Fruit fly (Drosophila melanogaster): Measurements from ENCODE around the gene CG17996.

DNA sequence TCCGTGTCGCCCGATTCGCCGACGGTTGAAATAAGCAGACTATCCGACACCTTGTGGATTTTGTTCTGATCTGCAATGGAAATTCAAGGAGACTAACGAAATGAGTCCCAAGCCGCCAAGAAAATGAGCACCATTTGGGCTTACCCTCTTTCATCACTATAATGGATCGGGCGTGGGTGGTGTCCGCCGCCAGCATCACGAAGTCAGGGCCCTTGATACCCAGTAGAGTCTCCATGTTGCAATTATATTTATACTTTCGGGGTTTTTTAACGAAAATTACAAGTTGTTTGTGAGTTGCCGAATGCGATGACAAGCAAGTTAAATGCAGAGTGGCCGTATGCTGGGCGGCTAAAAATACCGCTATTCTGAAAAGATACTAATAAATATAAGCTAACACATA lies 960 bp upstream of the CG17996 start, which contains the start of gene Prosbeta4:
- no peak for TF ChIP-seq CG34367 (tag; optimal IDR thresholded peaks at IDR 0.05)
- TF ChIP-seq CG14655 (GFP tag; optimal IDR thresholded peaks at IDR 0.05) = no peak
- TF ChIP-seq Snoo (tag; optimal IDR thresholded peaks at IDR 0.05) = no peak
- TF ChIP-seq gl (tag; optimal IDR thresholded peaks at IDR 0.05) = no peak
- no peak for TF ChIP-seq CG17806 (tag; optimal IDR thresholded peaks at IDR 0.05)
- no peak for TF ChIP-seq CG4496 (GFP tag; IDR thresholded peaks at IDR 0.05)
- no peak for TF ChIP-seq Ets98B (GFP tag; IDR thresholded peaks at IDR 0.05)
- TF ChIP-seq EcR (GFP tag; optimal IDR thresholded peaks at IDR 0.05) = no peak
- no peak for TF ChIP-seq Pif1A (GFP tag; optimal IDR thresholded peaks at IDR 0.05)
